Worm (Caenorhabditis elegans): Measurements from ENCODE around the gene acbp-7.

acbp-7 gene

ce11 chrIII:4883429-4883828 is 45.9 kb downstream of the acbp-7 start, which contains the start of gene clec-5:
Gene clec-5 (minus strand): TSS chrIII:4883606.
- no peak for TF ChIP-seq Y22D7AL.16 (tag; optimal IDR thresholded peaks at IDR 0.05)
- no peak for TF ChIP-seq lim-6 (tag; optimal IDR thresholded peaks at IDR 0.05)
- TF ChIP-seq ceh-9 (tag; optimal IDR thresholded peaks at IDR 0.05): no peak
- TF ChIP-seq unc-55 (GFP tag; optimal IDR thresholded peaks at IDR 0.05): no peak
- no peak for TF ChIP-seq C38D4.7 (GFP tag; optimal IDR thresholded peaks at IDR 0.05)
- TF ChIP-seq pax-1 (tag; optimal IDR thresholded peaks at IDR 0.05): no peak
- no peak for TF ChIP-seq pqm-1 (tag; optimal IDR thresholded peaks at IDR 0.05)
- TF ChIP-seq npax-4 (tag; optimal IDR thresholded peaks at IDR 0.05): no peak
- TF ChIP-seq ama-1 (optimal IDR thresholded peaks at IDR 0.05): no peak
- no peak for TF ChIP-seq sox-2 (GFP tag; IDR thresholded peaks at IDR 0.05)
- no peak for TF ChIP-seq elt-4 (tag; optimal IDR thresholded peaks at IDR 0.05)
- TF ChIP-seq ttx-3 (tag; optimal IDR thresholded peaks at IDR 0.05): no peak
- TF ChIP-seq syd-9 (tag; optimal IDR thresholded peaks at IDR 0.05): no peak
- TF ChIP-seq ceh-6 (GFP tag; optimal IDR thresholded peaks at IDR 0.05): no peak
- no peak for TF ChIP-seq ahr-1 (tag; optimal IDR thresholded peaks at IDR 0.05)
- no peak for TF ChIP-seq ztf-16 (tag; optimal IDR thresholded peaks at IDR 0.05)

DNA sequence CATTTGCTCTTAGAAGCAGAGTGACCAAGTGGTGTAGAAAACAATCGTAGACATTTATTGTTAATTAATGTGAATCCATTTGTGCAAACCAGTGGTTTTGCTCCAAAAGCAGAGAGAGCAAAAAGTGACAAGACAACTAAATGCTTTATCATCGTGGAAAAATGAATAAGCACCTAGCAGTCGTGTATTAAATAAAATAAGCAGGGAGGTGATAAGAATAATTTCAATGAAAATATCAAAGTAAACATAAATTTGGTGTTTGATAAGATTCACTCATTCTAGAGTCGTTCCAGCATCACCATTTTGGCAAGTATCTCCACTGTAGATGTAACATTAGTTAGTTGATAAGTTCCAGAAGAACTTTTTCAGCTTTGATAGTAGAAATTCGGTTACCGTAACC is 49.8 kb downstream of the acbp-7 start, which contains the start of gene clec-6:
TSS of gene clec-6 (minus strand) at position 154 of the 400 bp plus-strand sequence.
- TF ChIP-seq C38D4.7 (GFP tag; optimal IDR thresholded peaks at IDR 0.05): no peak
- no peak for TF ChIP-seq dmd-4 (tag; optimal IDR thresholded peaks at IDR 0.05; ENCODE audit: borderline replicate concordance)
- no peak for TF ChIP-seq hlh-13 (GFP tag; optimal IDR thresholded peaks at IDR 0.05)
- no peak for TF ChIP-seq hlh-8 (tag; optimal IDR thresholded peaks at IDR 0.05)
- no peak for TF ChIP-seq eyg-1 (tag; optimal IDR thresholded peaks at IDR 0.05)
- no peak for TF ChIP-seq ceh-18 (tag; optimal IDR thresholded peaks at IDR 0.05)
- TF ChIP-seq C08G9.2 (tag; optimal IDR thresholded peaks at IDR 0.05): no peak
